Fruit fly (Drosophila melanogaster) whole organism, embryonic: Measurements from ENCODE around the gene Pss.

Experiments
- Aef1 ChIP-seq: fragments of 200-800 bp; sonication (Bioruptor generic); IDR thresholded peaks from 3 replicates; pipeline ENCODE4 v1.3.6; 2022; ENCODE audit warnings: missing biosample characterization, missing genetic modification characterization
- CG10462 ChIP-seq: fragments of 200-800 bp; sonication (Bioruptor generic); optimal IDR thresholded peaks from 2 replicates; lab custom pipeline; 2016; ENCODE audit warnings: missing biosample characterization, missing genetic modification characterization
- CG11093 ChIP-seq: fragments of 200-800 bp; sonication (Bioruptor generic); IDR thresholded peaks from 3 replicates; pipeline ENCODE4 v1.3.6; 2022; ENCODE audit warnings: missing biosample characterization, missing genetic modification characterization
- CG11723 ChIP-seq: fragments of 200-800 bp; sonication (Bioruptor generic); optimal IDR thresholded peaks from 2 replicates; lab custom pipeline; 2017; ENCODE audit warnings: missing biosample characterization, mild to moderate bottlenecking, missing genetic modification characterization
- CG12219 ChIP-seq: fragments of 200-800 bp; sonication (Bioruptor generic); optimal IDR thresholded peaks from 3 replicates; lab custom pipeline; 2018; ENCODE audit warnings: missing biosample characterization, mild to moderate bottlenecking, missing genetic modification characterization
- CG12659 ChIP-seq: fragments of 200-800 bp; sonication (Bioruptor generic); optimal IDR thresholded peaks from 3 replicates; lab custom pipeline; 2017; ENCODE audit warnings: mild to moderate bottlenecking, missing biosample characterization, missing genetic modification reagents, missing genetic modification characterization
- CG13287 ChIP-seq: fragments of 200-800 bp; sonication (Bioruptor generic); IDR thresholded peaks from 2 replicates; pipeline ENCODE4 v1.3.6; 2022; ENCODE audit warnings: missing biosample characterization, missing genetic modification characterization; ENCODE audit not compliant: partially characterized antibody
- CG13624 ChIP-seq: fragments of 200-800 bp; sonication (Bioruptor generic); optimal IDR thresholded peaks from 2 replicates; lab custom pipeline; 2016; ENCODE audit warnings: missing biosample characterization, missing genetic modification characterization
- CG14014 ChIP-seq: fragments of 200-800 bp; sonication (Bioruptor generic); IDR thresholded peaks from 2 replicates; pipeline ENCODE4 v1.3.6; 2022; ENCODE audit warnings: missing biosample characterization, missing genetic modification characterization
- CG14710 ChIP-seq: fragments of 200-800 bp; sonication (Bioruptor generic); optimal IDR thresholded peaks from 3 replicates; lab custom pipeline; 2019; ENCODE audit warnings: missing biosample characterization, mild to moderate bottlenecking, missing genetic modification characterization, moderate library complexity
- CG18476 ChIP-seq: fragments of 200-800 bp; sonication (Bioruptor generic); optimal IDR thresholded peaks from 2 replicates; lab custom pipeline; 2016; ENCODE audit warnings: missing biosample characterization, mild to moderate bottlenecking, missing genetic modification characterization
- CG34224 ChIP-seq: fragments of 200-800 bp; sonication (Bioruptor generic); IDR thresholded peaks from 3 replicates; pipeline ENCODE4 v1.3.6; 2022; ENCODE audit warnings: missing biosample characterization, missing genetic modification characterization; ENCODE audit not compliant: partially characterized antibody
- CG34422 ChIP-seq: fragments of 200-800 bp; sonication (Bioruptor generic); IDR thresholded peaks from 3 replicates; pipeline ENCODE4 v1.3.6; 2022; ENCODE audit warnings: missing biosample characterization, missing genetic modification characterization
- CG42726 ChIP-seq: fragments of 200-800 bp; sonication (Bioruptor generic); IDR thresholded peaks from 2 replicates; pipeline ENCODE4 v1.3.6; 2022; ENCODE audit warnings: missing biosample characterization, missing genetic modification characterization; ENCODE audit not compliant: partially characterized antibody
- CG4617 ChIP-seq: fragments of 200-800 bp; sonication (Bioruptor generic); optimal IDR thresholded peaks from 3 replicates; lab custom pipeline; 2016; ENCODE audit warnings: missing biosample characterization, missing genetic modification characterization, borderline replicate concordance
- CG6791 ChIP-seq: fragments of 200-800 bp; sonication (Bioruptor generic); IDR thresholded peaks from 3 replicates; pipeline ENCODE4 v1.3.6; 2022; ENCODE audit warnings: missing biosample characterization, missing genetic modification characterization; ENCODE audit not compliant: partially characterized antibody
- CG9727 ChIP-seq: fragments of 200-800 bp; sonication (Bioruptor generic); optimal IDR thresholded peaks from 3 replicates; lab custom pipeline; 2017; ENCODE audit warnings: missing biosample characterization, mild to moderate bottlenecking, missing genetic modification characterization
- CG9876 ChIP-seq: fragments of 200-800 bp; sonication (Bioruptor generic); optimal IDR thresholded peaks from 2 replicates; lab custom pipeline; 2016; ENCODE audit warnings: missing biosample characterization, missing genetic modification characterization
- E2f2 ChIP-seq: fragments of 200-800 bp; sonication (Bioruptor generic); IDR thresholded peaks from 2 replicates; pipeline ENCODE4 v1.3.6; 2022; ENCODE audit warnings: missing biosample characterization, missing genetic modification characterization
- HLH4C ChIP-seq: fragments of 200-800 bp; sonication (Bioruptor generic); IDR thresholded peaks from 3 replicates; pipeline ENCODE4 v1.3.6; 2022; ENCODE audit warnings: missing biosample characterization, missing genetic modification characterization; ENCODE audit not compliant: partially characterized antibody
- HLHmδ ChIP-seq: fragments of 200-800 bp; sonication (Bioruptor generic); optimal IDR thresholded peaks from 2 replicates; lab custom pipeline; 2018; ENCODE audit warnings: missing biosample characterization, mild to moderate bottlenecking, missing genetic modification characterization, moderate library complexity
- Hsf ChIP-seq: fragments of 200-800 bp; sonication (Bioruptor generic); optimal IDR thresholded peaks from 3 replicates; lab custom pipeline; 2016; ENCODE audit warnings: missing biosample characterization, missing genetic modification characterization
- Lhr ChIP-seq: fragments of 200-800 bp; sonication (Bioruptor generic); optimal IDR thresholded peaks from 3 replicates; lab custom pipeline; 2017; ENCODE audit warnings: mild to moderate bottlenecking, missing biosample characterization, missing genetic modification reagents, missing genetic modification characterization
- MESR4 ChIP-seq: fragments of 200-800 bp; sonication (Bioruptor generic); optimal IDR thresholded peaks from 2 replicates; lab custom pipeline; 2018; ENCODE audit warnings: missing biosample characterization, mild to moderate bottlenecking, missing genetic modification characterization, moderate library complexity
- NFAT ChIP-seq: fragments of 200-800 bp; sonication (Bioruptor generic); IDR thresholded peaks from 2 replicates; pipeline ENCODE4 v1.3.6; 2022; ENCODE audit warnings: missing biosample characterization, missing genetic modification characterization
- NfI ChIP-seq: fragments of 200-800 bp; sonication (Bioruptor generic); optimal IDR thresholded peaks from 3 replicates; lab custom pipeline; 2018; ENCODE audit warnings: missing biosample characterization, mild to moderate bottlenecking, missing genetic modification characterization, moderate library complexity
- Pdp1 ChIP-seq, 2 experiments: fragments of 200-800 bp; sonication (Bioruptor generic); optimal IDR thresholded peaks; 3 replicates each; lab custom pipeline; 2016; ENCODE audit warnings: missing biosample characterization in 2 of 2, missing genetic modification characterization in 2 of 2, mild to moderate bottlenecking in 1 of 2, moderate library complexity in 1 of 2
- Sry-δ ChIP-seq: fragments of 200-800 bp; sonication (Bioruptor generic); optimal IDR thresholded peaks from 2 replicates; lab custom pipeline; 2016; ENCODE audit warnings: missing biosample characterization, missing genetic modification characterization
- bigmax ChIP-seq: fragments of 200-800 bp; sonication (Bioruptor generic); optimal IDR thresholded peaks from 2 replicates; lab custom pipeline; 2018; ENCODE audit warnings: missing biosample characterization, mild to moderate bottlenecking, missing genetic modification characterization
- ems ChIP-seq: fragments of 200-800 bp; sonication (Bioruptor generic); optimal IDR thresholded peaks from 3 replicates; lab custom pipeline; 2016; ENCODE audit warnings: missing biosample characterization, missing genetic modification characterization
- fd3F ChIP-seq: fragments of 200-800 bp; sonication (Bioruptor generic); optimal IDR thresholded peaks from 2 replicates; lab custom pipeline; 2018; ENCODE audit warnings: missing biosample characterization, mild to moderate bottlenecking, missing genetic modification characterization, moderate library complexity
- gcm ChIP-seq: fragments of 200-800 bp; sonication (Bioruptor generic); optimal IDR thresholded peaks from 2 replicates; lab custom pipeline; 2019; ENCODE audit warnings: missing biosample characterization, mild to moderate bottlenecking, missing genetic modification characterization, moderate library complexity
- grau ChIP-seq: fragments of 200-800 bp; optimal IDR thresholded peaks from 3 replicates; lab custom pipeline; 2019; ENCODE audit warnings: missing biosample characterization, mild to moderate bottlenecking, missing genetic modification characterization, moderate library complexity
- hkb ChIP-seq, 2 experiments: fragments of 200-800 bp in 1 of 2; fragments of >200 bp in 1 of 2; sonication (Bioruptor generic) in 1 of 2; IDR thresholded peaks in 1 of 2; optimal IDR thresholded peaks in 1 of 2; 2 replicates each; pipeline versions ENCODE4 v1.3.6 to Lab custom; 2017 to 2022; ENCODE audit warnings: missing biosample characterization in 1 of 2, missing genetic modification characterization in 1 of 2
- kni ChIP-seq: fragments of 200-800 bp; sonication (Bioruptor generic); optimal IDR thresholded peaks from 3 replicates; lab custom pipeline; 2017; ENCODE audit warnings: mild to moderate bottlenecking, missing biosample characterization, missing genetic modification reagents, missing genetic modification characterization
- luna ChIP-seq: fragments of 200-800 bp; sonication (Bioruptor generic); optimal IDR thresholded peaks from 2 replicates; lab custom pipeline; 2016; ENCODE audit warnings: missing biosample characterization, missing genetic modification characterization
- mld ChIP-seq: fragments of 200-800 bp; sonication (Bioruptor generic); IDR thresholded peaks from 3 replicates; pipeline ENCODE4 v1.3.6; 2022; ENCODE audit warnings: missing biosample characterization, missing genetic modification characterization; ENCODE audit not compliant: partially characterized antibody
- nerfin-2 ChIP-seq: fragments of 200-800 bp; sonication (Bioruptor generic); IDR thresholded peaks from 2 replicates; pipeline ENCODE4 v1.3.6; 2022; ENCODE audit warnings: missing biosample characterization, missing genetic modification characterization; ENCODE audit not compliant: partially characterized antibody
- repo ChIP-seq: fragments of 200-800 bp; sonication (Bioruptor generic); optimal IDR thresholded peaks from 2 replicates; lab custom pipeline; 2016; ENCODE audit warnings: missing biosample characterization, missing genetic modification characterization
- sisA ChIP-seq: fragments of 200-800 bp; sonication (Bioruptor generic); IDR thresholded peaks from 2 replicates; pipeline ENCODE4 v1.3.6; 2022; ENCODE audit warnings: missing biosample characterization, missing genetic modification characterization
- slp2 ChIP-seq: fragments of 200-800 bp; sonication (Bioruptor generic); optimal IDR thresholded peaks from 2 replicates; lab custom pipeline; 2016; ENCODE audit warnings: missing biosample characterization, missing genetic modification characterization
- sna ChIP-seq: fragments of 200-800 bp; sonication (Bioruptor generic); IDR thresholded peaks from 2 replicates; pipeline ENCODE4 v1.3.6; 2022; ENCODE audit warnings: missing biosample characterization, missing genetic modification characterization; ENCODE audit not compliant: partially characterized antibody
- tna ChIP-seq: fragments of 200-800 bp; sonication (Bioruptor generic); IDR thresholded peaks from 2 replicates; pipeline ENCODE4 v1.3.6; 2022; ENCODE audit warnings: missing biosample characterization, missing genetic modification characterization; ENCODE audit not compliant: partially characterized antibody
- twi ChIP-seq: fragments of 200-800 bp; optimal IDR thresholded peaks from 2 replicates; lab custom pipeline; 2019; ENCODE audit warnings: missing biosample characterization, mild to moderate bottlenecking, missing genetic modification characterization, moderate library complexity
- unc-4 ChIP-seq: fragments of 200-800 bp; sonication (Bioruptor generic); IDR thresholded peaks from 2 replicates; pipeline ENCODE4 v1.3.6; 2022; ENCODE audit warnings: missing biosample characterization, missing genetic modification characterization; ENCODE audit not compliant: partially characterized antibody
- wek ChIP-seq: fragments of 200-800 bp; sonication (Bioruptor generic); optimal IDR thresholded peaks from 3 replicates; lab custom pipeline; 2018; ENCODE audit warnings: missing biosample characterization, mild to moderate bottlenecking, missing genetic modification characterization, moderate library complexity
- wor ChIP-seq: fragments of 200-800 bp; sonication (Bioruptor generic); IDR thresholded peaks from 2 replicates; pipeline ENCODE4 v1.3.6; 2022; ENCODE audit warnings: missing biosample characterization, missing genetic modification characterization

Pss gene

dm6 chr3L:20526196-20526740 is 294 bp upstream of the Pss start, which contains the start of gene Nubp2 (continued):
- TF ChIP-seq repo (GFP tag; lab: Kevin White, UChicago) (peak; percentile 80), CG11093 (GFP tag; lab: Robert Waterston, UW) (peak; percentile 92), CG11723 (GFP tag; lab: Kevin White, UChicago) (peak; percentile 93), CG12659 (peak; percentile 98), wor (peak; percentile 83), Sry-δ (peak; percentile 71), grau (peak; percentile 96), wek (peak; percentile 99), bigmax (peak; percentile 9), unc-4 (no peak)

DNA sequence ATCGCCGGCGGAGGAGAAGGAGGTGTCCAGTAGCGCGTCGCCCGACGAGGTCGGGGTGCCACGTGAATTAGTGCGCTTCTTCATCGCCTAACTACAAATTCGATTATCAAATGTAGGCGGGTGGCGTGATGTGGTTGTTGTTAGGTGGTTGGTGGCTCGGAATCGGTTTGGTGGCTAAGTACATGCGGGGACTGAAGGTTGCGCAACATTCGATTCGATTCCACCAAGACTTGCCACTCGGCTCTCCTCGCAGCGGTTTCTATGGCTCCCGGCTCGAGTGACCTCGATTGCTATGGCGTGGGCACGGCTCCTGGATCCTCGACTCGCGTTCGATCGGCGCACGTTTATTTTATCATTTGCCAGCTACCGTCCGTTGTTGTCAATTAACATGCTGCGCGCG is 231 bp downstream of the Pss start:
- TF ChIP-seq NFAT (GFP tag; lab: Robert Waterston, UW) (no peak), kni (no peak), gcm (GFP tag; lab: Kevin White, UChicago) (no peak), sisA (no peak), mld (no peak), fd3F (GFP tag; lab: Kevin White, UChicago) (no peak), nerfin-2 (GFP tag; lab: Robert Waterston, UW) (no peak), bigmax (no peak), luna (GFP tag; lab: Kevin White, UChicago) (no peak), unc-4 (peak; percentile 13; the same call in 1 of the 2 replicates), CG10462 (no peak), Pdp1 (GFP tag; optimal IDR thresholded peaks at IDR 0.05; lab: Kevin White, UChicago) (peak in 1 of 2 experiments; percentile 99), CG34224 (no peak), slp2 (GFP tag; lab: Kevin White, UChicago) (no peak), CG13624 (GFP tag; lab: Kevin White, UChicago) (no peak), CG4617 (GFP tag; lab: Kevin White, UChicago) (no peak), Lhr (no peak), CG9876 (GFP tag; lab: Kevin White, UChicago) (no peak), HLH4C (GFP tag; lab: Robert Waterston, UW) (0 out of 3 replicates have a peak, but pooled peaks have one; percentile 33), MESR4 (GFP tag; lab: Kevin White, UChicago) (peak; percentile 56), HLHmδ (GFP tag; lab: Kevin White, UChicago) (no peak), Hsf (no peak), CG6791 (GFP tag; lab: Robert Waterston, UW) (no peak), CG18476 (GFP tag; lab: Kevin White, UChicago) (no peak), E2f2 (GFP tag; lab: Robert Waterston, UW) (no peak), tna (GFP tag; lab: Robert Waterston, UW) (peak; percentile 42; the same call in 1 of the 2 replicates), CG14014 (GFP tag; lab: Robert Waterston, UW) (no peak), hkb (optimal IDR thresholded peaks at IDR 0.05; lab: Kevin White, UChicago) (no peak), hkb (GFP tag; IDR thresholded peaks at IDR 0.05; lab: Robert Waterston, UW) (no peak), sna (GFP tag; lab: Robert Waterston, UW) (0 out of 2 replicates have a peak, but pooled peaks have one; percentile 26), CG42726 (GFP tag; lab: Robert Waterston, UW) (0 out of 2 replicates have a peak, but pooled peaks have one; percentile 13), CG9727 (GFP tag; lab: Kevin White, UChicago) (no peak), CG34422 (GFP tag; lab: Robert Waterston, UW) (no peak; the same call in 2 of the 3 replicates), NfI (GFP tag; lab: Kevin White, UChicago) (no peak), ems (no peak), CG12219 (GFP tag; lab: Kevin White, UChicago) (no peak), Aef1 (GFP tag; lab: Robert Waterston, UW) (no peak), CG14710 (tag; lab: Kevin White, UChicago) (no peak), twi (tag; lab: Kevin White, UChicago) (no peak), CG13287 (GFP tag; lab: Robert Waterston, UW) (peak; percentile 17; the same call in 1 of the 2 replicates)
